Fruit fly (Drosophila melanogaster) whole organism, embryonic: ENCODE data around the gene bab2.

ENCODE experiments used
- Blimp-1 ChIP-seq: fragments of 200-800 bp; sonication (Bioruptor generic); optimal IDR thresholded peaks from 3 replicates; lab custom pipeline; 2018; ENCODE audit warnings: missing biosample characterization, missing genetic modification characterization, mild to moderate bottlenecking, moderate library complexity, missing genetic modification reagents
- BtbVII ChIP-seq: fragments of 200-800 bp; sonication (Bioruptor generic); optimal IDR thresholded peaks from 3 replicates; lab custom pipeline; 2017; ENCODE audit warnings: missing biosample characterization, mild to moderate bottlenecking, missing genetic modification characterization
- CG10565 ChIP-seq: fragments of 200-800 bp; sonication (Bioruptor generic); optimal IDR thresholded peaks from 3 replicates; lab custom pipeline; 2016; ENCODE audit warnings: missing biosample characterization, mild to moderate bottlenecking, missing genetic modification characterization
- CG10979 ChIP-seq: fragments of 200-800 bp; sonication (Bioruptor generic); optimal IDR thresholded peaks from 2 replicates; lab custom pipeline; 2018; ENCODE audit warnings: missing biosample characterization, mild to moderate bottlenecking, missing genetic modification characterization, moderate library complexity
- CG1529 ChIP-seq: fragments of 200-800 bp; sonication (Bioruptor generic); optimal IDR thresholded peaks from 3 replicates; lab custom pipeline; 2018; ENCODE audit warnings: missing biosample characterization, missing genetic modification characterization
- CG15479 ChIP-seq: fragments of 200-800 bp; sonication (Bioruptor generic); optimal IDR thresholded peaks from 3 replicates; lab custom pipeline; 2019; ENCODE audit warnings: missing biosample characterization, mild to moderate bottlenecking, missing genetic modification characterization, moderate library complexity
- CG15514 ChIP-seq: fragments of 200-800 bp; sonication (Bioruptor generic); optimal IDR thresholded peaks from 3 replicates; lab custom pipeline; 2017; ENCODE audit warnings: missing biosample characterization, missing genetic modification characterization, mild to moderate bottlenecking, moderate library complexity, missing genetic modification reagents
- CG17361 ChIP-seq: fragments of 200-800 bp; sonication (Bioruptor generic); IDR thresholded peaks from 3 replicates; pipeline ENCODE4 v1.3.6; 2022; ENCODE audit warnings: missing biosample characterization, missing genetic modification characterization
- CG1792 ChIP-seq: fragments of 200-800 bp; sonication (Bioruptor generic); optimal IDR thresholded peaks from 2 replicates; lab custom pipeline; 2016; ENCODE audit warnings: missing biosample characterization, missing genetic modification characterization
- CG18476 ChIP-seq: fragments of 200-800 bp; sonication (Bioruptor generic); optimal IDR thresholded peaks from 2 replicates; lab custom pipeline; 2016; ENCODE audit warnings: missing biosample characterization, mild to moderate bottlenecking, missing genetic modification characterization
- CG2199 ChIP-seq: fragments of 200-800 bp; sonication (Bioruptor generic); IDR thresholded peaks from 3 replicates; pipeline ENCODE4 v1.3.6; 2022; ENCODE audit warnings: missing biosample characterization, missing genetic modification characterization
- CG33557 ChIP-seq: fragments of 200-800 bp; sonication (Bioruptor generic); optimal IDR thresholded peaks from 2 replicates; lab custom pipeline; 2019; ENCODE audit warnings: missing biosample characterization, mild to moderate bottlenecking, missing genetic modification characterization, moderate library complexity
- CG6854 ChIP-seq: fragments of 200-800 bp; sonication (Bioruptor generic); optimal IDR thresholded peaks from 3 replicates; lab custom pipeline; 2017; ENCODE audit warnings: missing biosample characterization, mild to moderate bottlenecking, missing genetic modification characterization
- CG7839 ChIP-seq: fragments of 200-800 bp; sonication (Bioruptor generic); optimal IDR thresholded peaks from 3 replicates; lab custom pipeline; 2018; ENCODE audit warnings: missing biosample characterization, mild to moderate bottlenecking, missing genetic modification characterization, moderate library complexity
- CG8281 ChIP-seq: fragments of 200-800 bp; sonication (Bioruptor generic); optimal IDR thresholded peaks from 2 replicates; lab custom pipeline; 2018; ENCODE audit warnings: missing biosample characterization, mild to moderate bottlenecking, missing genetic modification characterization, moderate library complexity
- CG9932 ChIP-seq: fragments of 200-800 bp; sonication (Bioruptor generic); IDR thresholded peaks from 2 replicates; pipeline ENCODE4 v1.3.6; 2022; ENCODE audit warnings: missing biosample characterization, missing genetic modification characterization
- Dref ChIP-seq: fragments of 200-800 bp; sonication (Bioruptor generic); IDR thresholded peaks from 2 replicates; pipeline ENCODE4 v1.3.6; 2022; ENCODE audit warnings: missing biosample characterization, missing genetic modification characterization
- Ets97D ChIP-seq: fragments of 200-800 bp; sonication (Bioruptor generic); optimal IDR thresholded peaks from 3 replicates; lab custom pipeline; 2016; ENCODE audit warnings: missing biosample characterization, missing genetic modification characterization
- HLH3B ChIP-seq: fragments of 200-800 bp; sonication (Bioruptor generic); IDR thresholded peaks from 2 replicates; pipeline ENCODE4 v1.3.6; 2022; ENCODE audit warnings: missing biosample characterization, missing genetic modification characterization
- Hmr ChIP-seq: fragments of 200-800 bp; sonication (Bioruptor generic); optimal IDR thresholded peaks from 3 replicates; lab custom pipeline; 2017; ENCODE audit warnings: mild to moderate bottlenecking, missing biosample characterization, missing genetic modification reagents, missing genetic modification characterization
- Jarid2 ChIP-seq: fragments of 200-800 bp; sonication (Bioruptor generic); optimal IDR thresholded peaks from 3 replicates; lab custom pipeline; 2017; ENCODE audit warnings: mild to moderate bottlenecking, missing biosample characterization, missing genetic modification reagents, missing genetic modification characterization
- Lim3 ChIP-seq: fragments of 200-800 bp; sonication (Bioruptor generic); IDR thresholded peaks from 2 replicates; pipeline ENCODE4 v1.3.6; 2022; ENCODE audit warnings: missing biosample characterization, missing genetic modification characterization
- Med ChIP-seq: fragments of 200-800 bp; sonication (Bioruptor generic); peaks from one replicate; lab custom pipeline; 2016; ENCODE audit warnings: missing biosample characterization, missing genetic modification characterization, mild to moderate bottlenecking, inconsistent platforms, moderate library complexity
- Optix ChIP-seq: fragments of 200-800 bp; sonication (Bioruptor generic); IDR thresholded peaks from 3 replicates; pipeline ENCODE4 v1.3.6; 2022; ENCODE audit warnings: missing biosample characterization, missing genetic modification characterization
- Sry-δ ChIP-seq: fragments of 200-800 bp; sonication (Bioruptor generic); optimal IDR thresholded peaks from 2 replicates; lab custom pipeline; 2016; ENCODE audit warnings: missing biosample characterization, missing genetic modification characterization
- TFAM ChIP-seq: fragments of 200-800 bp; sonication (Bioruptor generic); optimal IDR thresholded peaks from 2 replicates; lab custom pipeline; 2017; ENCODE audit warnings: missing biosample characterization, missing genetic modification characterization, inconsistent platforms
- Taf1 ChIP-seq: fragments of 200-800 bp; sonication (Bioruptor generic); IDR thresholded peaks from 2 replicates; pipeline ENCODE4 v1.3.6; 2022; ENCODE audit warnings: missing biosample characterization, missing genetic modification characterization
- Usf ChIP-seq: fragments of 200-800 bp; sonication (Bioruptor generic); optimal IDR thresholded peaks from 2 replicates; lab custom pipeline; 2017; ENCODE audit warnings: missing genotype, missing biosample characterization, missing genetic modification characterization
- Vsx1 ChIP-seq: fragments of 200-800 bp; sonication (Bioruptor generic); optimal IDR thresholded peaks from 2 replicates; lab custom pipeline; 2017; ENCODE audit warnings: missing biosample characterization, mild to moderate bottlenecking, missing genetic modification characterization, missing genetic modification reagents
- cg ChIP-seq: fragments of 200-800 bp; sonication (Bioruptor generic); optimal IDR thresholded peaks from 3 replicates; lab custom pipeline; 2019; ENCODE audit warnings: missing biosample characterization, mild to moderate bottlenecking, missing genetic modification characterization, moderate library complexity
- chn ChIP-seq: fragments of 200-800 bp; sonication (Bioruptor generic); optimal IDR thresholded peaks from 2 replicates; lab custom pipeline; 2016; ENCODE audit warnings: missing biosample characterization, missing genetic modification characterization
- crp ChIP-seq, 2 experiments: fragments of 200-800 bp; sonication (Bioruptor generic); optimal IDR thresholded peaks; 2 replicates in 1 of 2; 3 replicates in 1 of 2; lab custom pipeline; 2017; ENCODE audit warnings: missing biosample characterization in 2 of 2, missing genetic modification characterization in 2 of 2, mild to moderate bottlenecking in 1 of 2, moderate library complexity in 1 of 2
- gcm ChIP-seq: fragments of 200-800 bp; sonication (Bioruptor generic); optimal IDR thresholded peaks from 2 replicates; lab custom pipeline; 2019; ENCODE audit warnings: missing biosample characterization, mild to moderate bottlenecking, missing genetic modification characterization, moderate library complexity
- kni ChIP-seq: fragments of 200-800 bp; sonication (Bioruptor generic); optimal IDR thresholded peaks from 3 replicates; lab custom pipeline; 2017; ENCODE audit warnings: mild to moderate bottlenecking, missing biosample characterization, missing genetic modification reagents, missing genetic modification characterization
- nerfin-2 ChIP-seq: fragments of 200-800 bp; sonication (Bioruptor generic); IDR thresholded peaks from 2 replicates; pipeline ENCODE4 v1.3.6; 2022; ENCODE audit warnings: missing biosample characterization, missing genetic modification characterization; ENCODE audit not compliant: partially characterized antibody
- oc ChIP-seq: fragments of 200-800 bp; sonication (Bioruptor generic); optimal IDR thresholded peaks from 2 replicates; lab custom pipeline; 2018; ENCODE audit warnings: missing biosample characterization, mild to moderate bottlenecking, missing genetic modification characterization, moderate library complexity
- odd ChIP-seq: fragments of 200-800 bp; sonication (Bioruptor generic); optimal IDR thresholded peaks from 2 replicates; lab custom pipeline; 2017; ENCODE audit warnings: missing biosample characterization, mild to moderate bottlenecking, missing genetic modification characterization
- pros ChIP-seq: fragments of 200-800 bp; sonication (Bioruptor generic); optimal IDR thresholded peaks from 3 replicates; lab custom pipeline; 2019; ENCODE audit warnings: missing biosample characterization, mild to moderate bottlenecking, missing genetic modification characterization, moderate library complexity
- sens ChIP-seq: fragments of 200-800 bp; sonication (Bioruptor generic); peaks from one replicate; lab custom pipeline; 2016; ENCODE audit warnings: missing biosample characterization, missing genetic modification characterization
- tll ChIP-seq, 2 experiments: fragments of 200-800 bp in 1 of 2; fragments of >200 bp in 1 of 2; sonication (Bioruptor generic) in 1 of 2; optimal IDR thresholded peaks; 2 replicates each; lab custom pipeline; 2017 to 2019; ENCODE audit warnings: missing biosample characterization in 2 of 2, missing genetic modification characterization in 2 of 2, mild to moderate bottlenecking in 1 of 2, moderate library complexity in 1 of 2
- twi ChIP-seq: fragments of 200-800 bp; optimal IDR thresholded peaks from 2 replicates; lab custom pipeline; 2019; ENCODE audit warnings: missing biosample characterization, mild to moderate bottlenecking, missing genetic modification characterization, moderate library complexity
- zen ChIP-seq: fragments of 200-800 bp; sonication (Bioruptor generic); optimal IDR thresholded peaks from 3 replicates; lab custom pipeline; 2018; ENCODE audit warnings: missing biosample characterization, mild to moderate bottlenecking, missing genetic modification characterization, moderate library complexity
- zen2 ChIP-seq: fragments of 200-800 bp; sonication (Bioruptor generic); IDR thresholded peaks from 3 replicates; pipeline ENCODE4 v1.3.6; 2022; ENCODE audit warnings: missing biosample characterization, missing genetic modification characterization; ENCODE audit not compliant: partially characterized antibody

bab2 gene

DNA sequence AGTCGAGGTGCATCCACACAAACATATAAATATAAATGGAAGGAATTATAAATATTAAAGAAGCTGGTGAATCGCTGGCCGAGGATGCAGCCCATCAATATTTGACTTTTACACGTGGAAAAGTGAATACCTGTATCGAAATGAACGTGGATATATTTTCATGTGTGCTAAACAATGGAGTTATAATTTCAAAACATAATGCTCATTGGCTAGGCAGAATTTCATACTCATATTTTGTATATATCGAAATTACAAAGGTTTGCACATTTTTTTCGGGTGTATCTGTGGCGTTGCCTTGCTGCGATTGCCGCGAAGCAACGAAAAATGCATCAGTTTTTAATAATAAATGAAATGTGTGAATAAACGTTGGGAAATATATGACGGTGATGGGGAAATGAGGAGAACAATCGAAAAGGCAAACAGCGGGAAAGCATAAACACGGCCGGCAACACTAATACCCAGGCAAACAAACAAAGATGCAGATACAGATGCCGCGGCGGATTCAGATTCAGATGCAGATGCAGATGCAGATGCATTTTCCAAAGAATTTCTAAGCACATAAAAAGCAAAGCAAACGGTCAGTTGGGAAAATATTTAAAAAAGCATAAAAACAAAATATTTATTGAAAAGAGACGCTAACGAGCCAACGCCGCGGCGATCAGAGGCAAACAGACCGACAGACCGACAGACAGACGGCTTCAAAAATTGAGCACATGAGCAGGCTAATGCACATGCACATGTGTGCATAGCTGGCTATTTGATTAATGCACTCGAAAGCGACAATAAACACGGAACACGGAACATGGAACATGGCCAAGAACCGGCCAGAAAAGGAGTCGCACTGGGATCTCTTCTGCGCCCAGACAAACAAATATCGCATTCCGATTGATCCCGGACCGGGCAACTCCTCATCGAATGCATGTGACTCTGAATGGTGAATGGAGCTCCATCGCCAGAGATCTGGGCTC is 79.8 kb downstream of the bab2 start (continued):
- no peak for TF ChIP-seq CG8281 (tag; lab: Kevin White, UChicago)
- no peak for TF ChIP-seq CG9932 (GFP tag; lab: Robert Waterston, UW)
- no peak for TF ChIP-seq Ets97D (GFP tag; lab: Kevin White, UChicago)
- TF ChIP-seq CG6854 (GFP tag; lab: Kevin White, UChicago), result no peak
- TF ChIP-seq CG10979 (tag; lab: Kevin White, UChicago), result peak; percentile 87
- TF ChIP-seq CG15479, result no peak
- TF ChIP-seq chn (GFP tag; lab: Kevin White, UChicago), result peak; percentile 42
- peak; percentile 65 for TF ChIP-seq CG7839
- peak; percentile 83 for TF ChIP-seq CG17361 (GFP tag; lab: Robert Waterston, UW)
- no peak for TF ChIP-seq zen2 (GFP tag; lab: Robert Waterston, UW)
- TF ChIP-seq CG1792 (GFP tag; lab: Kevin White, UChicago), result no peak
- TF ChIP-seq Optix (GFP tag; lab: Robert Waterston, UW), result no peak
- TF ChIP-seq cg (GFP tag; lab: Kevin White, UChicago), result peak; percentile 2
- TF ChIP-seq crp (GFP tag; optimal IDR thresholded peaks at IDR 0.05; lab: Kevin White, UChicago), result no peak
- peak; percentile 16 for TF ChIP-seq Jarid2 (GFP tag; lab: Kevin White, UChicago)
- TF ChIP-seq CG1529 (GFP tag; lab: Kevin White, UChicago), result peak; percentile 26
- TF ChIP-seq CG33557 (GFP tag; lab: Kevin White, UChicago), result peak; percentile 62
- TF ChIP-seq Lim3 (GFP tag; lab: Robert Waterston, UW), result no peak
- no peak for TF ChIP-seq Dref (GFP tag; lab: Robert Waterston, UW)
- no peak for TF ChIP-seq BtbVII (GFP tag; lab: Kevin White, UChicago)

DNA sequence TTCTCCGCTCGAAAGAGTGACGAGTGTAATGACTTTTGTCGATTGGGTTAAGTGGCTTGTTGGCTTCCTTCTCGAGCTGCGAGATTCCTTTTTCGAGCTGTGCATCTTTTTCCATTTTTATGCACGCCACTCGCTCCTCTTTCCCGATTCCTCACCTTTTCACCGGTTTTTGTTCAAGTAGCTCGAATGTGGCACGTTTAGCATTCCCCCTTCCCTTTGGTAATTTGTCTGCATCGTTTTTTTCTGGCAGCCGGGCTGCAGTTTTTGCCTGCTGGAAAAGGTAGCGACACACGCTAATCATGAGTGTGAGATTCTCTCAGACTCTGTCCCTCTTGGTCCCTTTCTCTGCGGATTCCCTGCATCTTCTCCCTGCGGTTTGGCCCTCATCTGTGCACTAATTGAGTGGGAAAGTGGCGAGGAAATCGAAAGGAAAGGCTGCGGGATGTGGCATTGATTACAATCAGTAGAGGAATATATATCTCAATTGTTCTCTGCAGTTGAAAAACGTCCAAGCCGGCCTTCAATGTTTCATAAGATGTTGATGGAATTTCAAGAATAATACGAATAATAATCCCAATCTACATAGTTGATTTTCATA is 81.0 kb downstream of the bab2 start:
- TF ChIP-seq twi (tag; lab: Kevin White, UChicago) (peak; percentile 31), kni (peak; percentile 25), CG2199 (GFP tag; lab: Robert Waterston, UW) (no peak), gcm (GFP tag; lab: Kevin White, UChicago) (peak; percentile 44), Blimp-1 (GFP tag; lab: Kevin White, UChicago) (peak; percentile 62), tll (GFP tag; optimal IDR thresholded peaks at IDR 0.05; lab: Kevin White, UChicago) (peak in 1 of 2 experiments; percentile 83), HLH3B (GFP tag; lab: Robert Waterston, UW) (no peak), zen (tag; lab: Kevin White, UChicago) (peak; percentile 71)

dm6 chr3L:1094630-1095029 is 82.4 kb downstream of the bab2 start:
- TF ChIP-seq CG15514 (GFP tag; lab: Kevin White, UChicago) (no peak), cg (GFP tag; lab: Kevin White, UChicago) (peak; percentile 56), Sry-δ (GFP tag; lab: Kevin White, UChicago) (no peak), CG10565 (no peak), TFAM (GFP tag; lab: Kevin White, UChicago) (no peak), sens (peak; percentile 56), Usf (GFP tag; lab: Kevin White, UChicago) (no peak), oc (tag; lab: Kevin White, UChicago) (peak; percentile 39), Hmr (GFP tag; lab: Kevin White, UChicago) (no peak), nerfin-2 (GFP tag; lab: Robert Waterston, UW) (no peak), Med (GFP tag; lab: Kevin White, UChicago) (no peak), pros (GFP tag; lab: Kevin White, UChicago) (peak; percentile 58), Taf1 (no peak), kni (peak; percentile 30), odd (GFP tag; lab: Kevin White, UChicago) (no peak), CG18476 (no peak), Vsx1 (peak; percentile 0), twi (tag; lab: Kevin White, UChicago) (peak; percentile 31), gcm (GFP tag; lab: Kevin White, UChicago) (peak; percentile 13)
